Worm (Caenorhabditis elegans): ENCODE measurements around the gene W06D12.6.

- TF ChIP-seq W03F9.2 (tag; optimal IDR thresholded peaks at IDR 0.05) (no peak), him-1 (tag; optimal IDR thresholded peaks at IDR 0.05) (no peak)
Measured at ce11 chrV:17684857-17685256, 21.1 kb upstream of the W06D12.6 start, which contains the start of the genes F59A1.16 and F59A1.6.
